Fruit fly (Drosophila melanogaster) Kc167 (cell line): ENCODE measurements around the gene rec.

Experiments
- Myc ChIP-seq: fragments of >200 bp; optimal IDR thresholded peaks from 2 replicates; lab custom pipeline; 2017; ENCODE audit warnings: missing external identifiers
- Sin3A ChIP-seq: fragments of >200 bp; optimal IDR thresholded peaks from 2 replicates; lab custom pipeline; 2018; ENCODE audit warnings: missing external identifiers
- h ChIP-seq: fragments of >200 bp; optimal IDR thresholded peaks from 3 replicates; lab custom pipeline; 2018; ENCODE audit warnings: missing external identifiers
- insv ChIP-seq: fragments of >200 bp; optimal IDR thresholded peaks from 3 replicates; lab custom pipeline; 2018; ENCODE audit warnings: missing external identifiers
- psq ChIP-seq: fragments of >200 bp; optimal IDR thresholded peaks from 2 replicates; lab custom pipeline; 2017; ENCODE audit warnings: missing external identifiers
- ttk ChIP-seq: sonication (Bioruptor generic); optimal IDR thresholded peaks from 2 replicates; lab custom pipeline; 2017; ENCODE audit warnings: missing external identifiers

DNA sequence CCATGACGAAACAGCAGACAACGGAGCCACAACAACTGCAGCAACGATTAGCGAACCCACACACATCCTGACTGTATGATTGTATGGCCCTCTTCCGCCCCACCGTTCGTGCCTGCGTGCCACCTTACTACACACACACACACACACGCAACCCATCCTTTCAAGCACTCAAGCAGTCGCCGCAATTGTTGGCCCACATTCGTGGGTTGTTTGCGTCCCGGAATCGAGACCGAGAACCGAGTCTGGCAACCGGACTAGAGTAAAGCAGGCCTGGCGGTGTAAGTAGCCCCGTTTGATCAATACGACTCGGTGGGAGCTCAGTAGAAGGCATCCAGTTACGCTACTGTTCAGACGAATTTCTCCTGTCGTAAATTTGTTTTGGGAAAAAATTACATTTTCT, 13.8 kb upstream of the rec start, which contains the start of gene CG4546:
- TF ChIP-seq Sin3A = no peak
- TF ChIP-seq h (lab: Kevin White, UChicago) = no peak
- TF ChIP-seq psq (lab: Kevin White, UChicago) = no peak
- TF ChIP-seq insv (lab: Kevin White, UChicago) = no peak
- TF ChIP-seq ttk (lab: Kevin White, UChicago) = no peak
- no peak for TF ChIP-seq Myc (lab: Kevin White, UChicago)
